Worm (Caenorhabditis elegans) whole organism, early embryonic: Measurements from ENCODE around the gene C06E1.1.

ENCODE experiments used
- B0310.2 ChIP-seq: sonication (generic microtip); optimal IDR thresholded peaks from 2 replicates; lab custom pipeline; 2016; ENCODE audit warnings: mild to moderate bottlenecking, missing genetic modification characterization, missing compliant biosample characterization
- F13C5.2 ChIP-seq: sonication (generic microtip); optimal IDR thresholded peaks from 2 replicates; lab custom pipeline; 2017; ENCODE audit warnings: mild to moderate bottlenecking, missing genetic modification characterization, inconsistent platforms, missing compliant biosample characterization
- aly-1 ChIP-seq: sonication (generic microtip); optimal IDR thresholded peaks from 2 replicates; lab custom pipeline; 2016; ENCODE audit warnings: missing genetic modification characterization, missing compliant biosample characterization
- ama-1 ChIP-seq: fragments of 150-350 bp; optimal IDR thresholded peaks from 2 replicates; lab custom pipeline; 2014
- ceh-13 ChIP-seq: fragments of 200-800 bp; sonication (Bioruptor generic); optimal IDR thresholded peaks from 2 replicates; lab custom pipeline; 2018; ENCODE audit warnings: mild to moderate bottlenecking, missing genetic modification characterization, missing compliant biosample characterization
- ceh-36 ChIP-seq: sonication (generic microtip); optimal IDR thresholded peaks from 2 replicates; lab custom pipeline; 2016; ENCODE audit warnings: missing genetic modification characterization, inconsistent platforms, missing compliant biosample characterization
- ets-7 ChIP-seq: sonication (generic microtip); optimal IDR thresholded peaks from 2 replicates; lab custom pipeline; 2016; ENCODE audit warnings: missing genotype, missing genetic modification characterization, missing compliant biosample characterization
- flt-1 ChIP-seq: fragments of 200-800 bp; sonication (Bioruptor generic); IDR thresholded peaks from 2 replicates; pipeline ENCODE4 v1.3.6; 2022; ENCODE audit warnings: missing genetic modification characterization, missing compliant biosample characterization
- hmbx-1 ChIP-seq: sonication (generic microtip); optimal IDR thresholded peaks from 2 replicates; lab custom pipeline; 2016; ENCODE audit warnings: mild to moderate bottlenecking, missing genetic modification characterization, missing compliant biosample characterization
- hmg-4 ChIP-seq: fragments of 200-800 bp; sonication (Bioruptor generic); optimal IDR thresholded peaks from 2 replicates; lab custom pipeline; 2018; ENCODE audit warnings: mild to moderate bottlenecking, missing genetic modification characterization, missing compliant biosample characterization
- hnd-1 ChIP-seq: sonication (generic microtip); optimal IDR thresholded peaks from 2 replicates; lab custom pipeline; 2016; ENCODE audit warnings: missing genetic modification characterization, missing compliant biosample characterization
- pes-1 ChIP-seq: fragments of 200-800 bp; sonication (Bioruptor generic); IDR thresholded peaks from 2 replicates; pipeline ENCODE4 v1.3.6; 2022; ENCODE audit warnings: missing genetic modification reagents, missing genetic modification characterization, missing compliant biosample characterization
- scrt-1 ChIP-seq: fragments of 200-800 bp; sonication (Bioruptor generic); IDR thresholded peaks from 2 replicates; pipeline ENCODE4 v1.3.6; 2022; ENCODE audit warnings: missing genetic modification characterization, missing compliant biosample characterization
- sea-1 ChIP-seq: fragments of 200-800 bp; sonication (Bioruptor generic); conservative IDR thresholded peaks from 2 replicates; pipeline ENCODE4 v1.3.6; 2022; ENCODE audit warnings: missing genetic modification characterization, missing compliant biosample characterization
- tbx-11 ChIP-seq: fragments of 200-800 bp; sonication (Bioruptor generic); IDR thresholded peaks from 2 replicates; pipeline ENCODE4 v1.3.6; 2022; ENCODE audit warnings: missing genetic modification characterization, missing compliant biosample characterization
- tbx-37 ChIP-seq: fragments of 200-800 bp; sonication (Bioruptor generic); conservative IDR thresholded peaks from 2 replicates; pipeline ENCODE4 v1.3.6; 2022; ENCODE audit warnings: missing genetic modification reagents, missing genetic modification characterization, missing compliant biosample characterization
- tra-4 ChIP-seq: sonication (generic microtip); optimal IDR thresholded peaks from 2 replicates; lab custom pipeline; 2017; ENCODE audit warnings: missing genetic modification characterization, missing compliant biosample characterization

C06E1.1 gene

ce11 chrIII:8616587-8616986 lies 11.0 kb downstream of the C06E1.1 start, which contains the start of gene C06E1.11:
Gene C06E1.11, minus strand, starts transcription at chrIII:8616687.
- no peak for TF ChIP-seq flt-1 (GFP tag; lab: Robert Waterston, UW)
- TF ChIP-seq pes-1 (GFP tag; lab: Robert Waterston, UW): no peak
- TF ChIP-seq ama-1 (lab: Kevin White, UChicago): no peak
- no peak for TF ChIP-seq F13C5.2 (tag; lab: Kevin White, UChicago)
- TF ChIP-seq aly-1 (tag; lab: Kevin White, UChicago): no peak
- TF ChIP-seq hnd-1 (tag; lab: Kevin White, UChicago): no peak
- TF ChIP-seq hmbx-1: no peak
- TF ChIP-seq tra-4 (tag; lab: Kevin White, UChicago): no peak
- no peak for TF ChIP-seq tbx-37 (GFP tag; lab: Robert Waterston, UW)
- no peak for TF ChIP-seq sea-1 (GFP tag; lab: Robert Waterston, UW)
- no peak for TF ChIP-seq hmg-4 (GFP tag; lab: Kevin White, UChicago)
- no peak for TF ChIP-seq tbx-11 (GFP tag; lab: Robert Waterston, UW)
- TF ChIP-seq ceh-13 (GFP tag; lab: Kevin White, UChicago): no peak
- TF ChIP-seq scrt-1 (GFP tag; lab: Robert Waterston, UW): no peak
- TF ChIP-seq ceh-36 (tag; lab: Kevin White, UChicago): no peak
- TF ChIP-seq B0310.2 (tag; lab: Kevin White, UChicago): no peak
- no peak for TF ChIP-seq ets-7

ce11 chrIII:8618412-8618960 lies 12.9 kb downstream of the C06E1.1 start, which contains the start of gene C13G5.2:
Gene C13G5.2, minus strand, starts transcription at chrIII:8618462.
- TF ChIP-seq sea-1 (GFP tag; lab: Robert Waterston, UW) (no peak), ceh-36 (tag; lab: Kevin White, UChicago) (no peak), F13C5.2 (tag; lab: Kevin White, UChicago) (no peak), hmbx-1 (no peak)

- no peak for TF ChIP-seq ets-7
- TF ChIP-seq flt-1 (GFP tag; lab: Robert Waterston, UW): no peak
- TF ChIP-seq hnd-1 (tag; lab: Kevin White, UChicago): no peak
- no peak for TF ChIP-seq tbx-37 (GFP tag; lab: Robert Waterston, UW)
- no peak for TF ChIP-seq hmbx-1
These were observed 14.6 kb downstream of the C06E1.1 start for ce11 chrIII:8620259-8620658.

- no peak for TF ChIP-seq hmbx-1
- TF ChIP-seq F13C5.2 (tag; lab: Kevin White, UChicago): no peak
- TF ChIP-seq tbx-11 (GFP tag; lab: Robert Waterston, UW): no peak
- TF ChIP-seq ets-7: no peak
- no peak for TF ChIP-seq ceh-13 (GFP tag; lab: Kevin White, UChicago)
- no peak for TF ChIP-seq tbx-37 (GFP tag; lab: Robert Waterston, UW)
- TF ChIP-seq flt-1 (GFP tag; lab: Robert Waterston, UW): no peak
- no peak for TF ChIP-seq ama-1 (lab: Kevin White, UChicago)
- TF ChIP-seq ceh-36 (tag; lab: Kevin White, UChicago): no peak
- no peak for TF ChIP-seq tra-4 (tag; lab: Kevin White, UChicago)
- no peak for TF ChIP-seq hnd-1 (tag; lab: Kevin White, UChicago)
- no peak for TF ChIP-seq pes-1 (GFP tag; lab: Robert Waterston, UW)
- TF ChIP-seq aly-1 (tag; lab: Kevin White, UChicago): no peak
These were observed 15.4 kb downstream of the C06E1.1 start for ce11 chrIII:8621002-8621401.

ce11 chrIII:8621982-8622381 lies 16.4 kb downstream of the C06E1.1 start:
- TF ChIP-seq sea-1 (GFP tag; lab: Robert Waterston, UW) (no peak), hmbx-1 (no peak), ceh-36 (tag; lab: Kevin White, UChicago) (no peak), ceh-13 (GFP tag; lab: Kevin White, UChicago) (no peak), hnd-1 (tag; lab: Kevin White, UChicago) (no peak), tra-4 (tag; lab: Kevin White, UChicago) (no peak), scrt-1 (GFP tag; lab: Robert Waterston, UW) (no peak), tbx-11 (GFP tag; lab: Robert Waterston, UW) (no peak), ets-7 (no peak), aly-1 (tag; lab: Kevin White, UChicago) (no peak), flt-1 (GFP tag; lab: Robert Waterston, UW) (no peak), ama-1 (lab: Kevin White, UChicago) (no peak), tbx-37 (GFP tag; lab: Robert Waterston, UW) (no peak)

ce11 chrIII:8622435-8622834 lies 16.8 kb downstream of the C06E1.1 start, which contains the start of gene ceh-16:
Gene ceh-16, plus strand, starts transcription at chrIII:8622735.
- no peak for TF ChIP-seq sea-1 (GFP tag; lab: Robert Waterston, UW)
- no peak for TF ChIP-seq ceh-36 (tag; lab: Kevin White, UChicago)
- TF ChIP-seq B0310.2 (tag; lab: Kevin White, UChicago): no peak
- TF ChIP-seq pes-1 (GFP tag; lab: Robert Waterston, UW): no peak
- no peak for TF ChIP-seq hmbx-1
- TF ChIP-seq hmg-4 (GFP tag; lab: Kevin White, UChicago): no peak
- TF ChIP-seq hnd-1 (tag; lab: Kevin White, UChicago): no peak
- TF ChIP-seq F13C5.2 (tag; lab: Kevin White, UChicago): no peak
- no peak for TF ChIP-seq ets-7
- TF ChIP-seq aly-1 (tag; lab: Kevin White, UChicago): no peak
- no peak for TF ChIP-seq ama-1 (lab: Kevin White, UChicago)
- TF ChIP-seq tbx-37 (GFP tag; lab: Robert Waterston, UW): no peak
- TF ChIP-seq scrt-1 (GFP tag; lab: Robert Waterston, UW): no peak
- no peak for TF ChIP-seq tbx-11 (GFP tag; lab: Robert Waterston, UW)

- no peak for TF ChIP-seq tbx-37 (GFP tag; lab: Robert Waterston, UW)
- no peak for TF ChIP-seq ama-1 (lab: Kevin White, UChicago)
- TF ChIP-seq tbx-11 (GFP tag; lab: Robert Waterston, UW): no peak
- TF ChIP-seq B0310.2 (tag; lab: Kevin White, UChicago): no peak
- no peak for TF ChIP-seq ceh-36 (tag; lab: Kevin White, UChicago)
- no peak for TF ChIP-seq aly-1 (tag; lab: Kevin White, UChicago)
- no peak for TF ChIP-seq ets-7
- TF ChIP-seq F13C5.2 (tag; lab: Kevin White, UChicago): no peak
- TF ChIP-seq tra-4 (tag; lab: Kevin White, UChicago): no peak
- TF ChIP-seq pes-1 (GFP tag; lab: Robert Waterston, UW): no peak
- TF ChIP-seq hnd-1 (tag; lab: Kevin White, UChicago): no peak
- no peak for TF ChIP-seq sea-1 (GFP tag; lab: Robert Waterston, UW)
- no peak for TF ChIP-seq scrt-1 (GFP tag; lab: Robert Waterston, UW)
- no peak for TF ChIP-seq hmg-4 (GFP tag; lab: Kevin White, UChicago)
These were observed 19.5 kb downstream of the C06E1.1 start for ce11 chrIII:8625125-8625524.
